Worm (Caenorhabditis elegans) whole organism, mixed stage, embryonic: Measurements from ENCODE around the gene gbb-1.

Source experiments
- bed-3 ChIP-seq: fragments of 200-800 bp; sonication (Bioruptor generic); optimal IDR thresholded peaks from 3 replicates; lab custom pipeline; 2018; ENCODE audit warnings: mild to moderate bottlenecking, missing genetic modification characterization, moderate library complexity, missing compliant biosample characterization
- blmp-1 ChIP-seq: fragments of 150-350 bp; optimal IDR thresholded peaks from 2 replicates; lab custom pipeline; 2014; ENCODE audit warnings: missing biosample characterization, missing genetic modification characterization
- ceh-43 ChIP-seq: fragments of 200-800 bp; sonication (Bioruptor generic); optimal IDR thresholded peaks from 2 replicates; lab custom pipeline; 2018; ENCODE audit warnings: mild to moderate bottlenecking, missing genetic modification characterization, moderate library complexity, missing compliant biosample characterization
- ceh-83 ChIP-seq: fragments of 200-800 bp; sonication (Bioruptor generic); optimal IDR thresholded peaks from 2 replicates; lab custom pipeline; 2018; ENCODE audit warnings: mild to moderate bottlenecking, missing genetic modification characterization, missing compliant biosample characterization
- ces-1 ChIP-seq: fragments of 150-350 bp; optimal IDR thresholded peaks from 2 replicates; lab custom pipeline; 2014; ENCODE audit warnings: missing biosample characterization, missing genetic modification reagents, missing genetic modification characterization
- cnd-1 ChIP-seq: fragments of 200-800 bp; sonication (Bioruptor generic); optimal IDR thresholded peaks from 2 replicates; lab custom pipeline; 2018; ENCODE audit warnings: mild to moderate bottlenecking, missing genetic modification characterization, missing compliant biosample characterization
- drap-1 ChIP-seq: fragments of 200-800 bp; sonication (Bioruptor generic); optimal IDR thresholded peaks from 3 replicates; lab custom pipeline; 2018; ENCODE audit warnings: mild to moderate bottlenecking, missing genetic modification characterization, missing compliant biosample characterization
- elt-1 ChIP-seq: sonication (generic microtip); optimal IDR thresholded peaks from 2 replicates; lab custom pipeline; 2017; ENCODE audit warnings: missing genetic modification characterization, mild to moderate bottlenecking, missing compliant biosample characterization, antibody characterized with exemption, moderate library complexity, borderline replicate concordance; ENCODE audit not compliant: insufficient read depth
- elt-3 ChIP-seq: fragments of 150-350 bp; optimal IDR thresholded peaks from 2 replicates; lab custom pipeline; 2014; ENCODE audit warnings: missing biosample characterization, missing genetic modification characterization
- flh-1 ChIP-seq: fragments of 200-800 bp; sonication (Bioruptor generic); optimal IDR thresholded peaks from 2 replicates; lab custom pipeline; 2018; ENCODE audit warnings: mild to moderate bottlenecking, missing genetic modification characterization, moderate library complexity, missing compliant biosample characterization
- hlh-1 ChIP-seq: fragments of 150-350 bp; optimal IDR thresholded peaks from 2 replicates; lab custom pipeline; 2014; ENCODE audit warnings: missing biosample characterization, missing genetic modification reagents, missing genetic modification characterization
- lin-13 ChIP-seq: fragments of 150-350 bp; optimal IDR thresholded peaks from 2 replicates; lab custom pipeline; 2014; ENCODE audit warnings: missing biosample characterization, missing genetic modification characterization
- lin-32 ChIP-seq: fragments of 200-800 bp; sonication (Bioruptor generic); optimal IDR thresholded peaks from 2 replicates; lab custom pipeline; 2018; ENCODE audit warnings: mild to moderate bottlenecking, missing genetic modification characterization, missing compliant biosample characterization
- lsy-2 ChIP-seq: fragments of 150-350 bp; optimal IDR thresholded peaks from 2 replicates; lab custom pipeline; 2014; ENCODE audit warnings: missing biosample characterization, missing genetic modification characterization
- mab-5 ChIP-seq: fragments of 150-350 bp; optimal IDR thresholded peaks from 2 replicates; lab custom pipeline; 2014; ENCODE audit warnings: missing biosample characterization, missing genetic modification characterization
- mep-1 ChIP-seq: fragments of 150-350 bp; optimal IDR thresholded peaks from 2 replicates; lab custom pipeline; 2017; ENCODE audit warnings: missing biosample characterization, missing genetic modification reagents, missing genetic modification characterization, inconsistent platforms
- mls-2 ChIP-seq: sonication (generic microtip); optimal IDR thresholded peaks from 2 replicates; lab custom pipeline; 2016; ENCODE audit warnings: mild to moderate bottlenecking, missing genetic modification characterization, moderate library complexity, missing compliant biosample characterization
- nhr-12 ChIP-seq: fragments of 150-350 bp; optimal IDR thresholded peaks from 2 replicates; lab custom pipeline; 2014; ENCODE audit warnings: missing biosample characterization, missing genetic modification characterization
- nhr-2 ChIP-seq: fragments of 150-350 bp; optimal IDR thresholded peaks from 2 replicates; lab custom pipeline; 2014; ENCODE audit warnings: missing biosample characterization, missing genetic modification characterization
- nhr-76 ChIP-seq: sonication (generic microtip); optimal IDR thresholded peaks from 2 replicates; lab custom pipeline; 2017; ENCODE audit warnings: missing biosample characterization, missing genetic modification characterization
- pha-4 ChIP-seq: fragments of 150-350 bp; optimal IDR thresholded peaks from 2 replicates; lab custom pipeline; 2018; ENCODE audit warnings: missing biosample characterization, missing genetic modification reagents, missing genetic modification characterization
- sem-2 ChIP-seq: fragments of 200-800 bp; sonication (Bioruptor generic); optimal IDR thresholded peaks from 2 replicates; lab custom pipeline; 2018; ENCODE audit warnings: mild to moderate bottlenecking, missing genetic modification characterization, missing compliant biosample characterization
- snpc-4 ChIP-seq: fragments of 150-350 bp; optimal IDR thresholded peaks from 2 replicates; lab custom pipeline; 2014; ENCODE audit warnings: missing biosample characterization, missing genetic modification characterization
- sptf-1 ChIP-seq: sonication (generic microtip); optimal IDR thresholded peaks from 2 replicates; lab custom pipeline; 2017; ENCODE audit warnings: mild to moderate bottlenecking, missing genetic modification characterization, moderate library complexity, missing compliant biosample characterization
- unc-39 ChIP-seq: fragments of 150-350 bp; optimal IDR thresholded peaks from 2 replicates; lab custom pipeline; 2014; ENCODE audit warnings: missing biosample characterization, missing genetic modification characterization
- unc-62 ChIP-seq: fragments of 150-350 bp; optimal IDR thresholded peaks from 2 replicates; lab custom pipeline; 2014; ENCODE audit warnings: missing biosample characterization, missing genetic modification reagents, missing genetic modification characterization
- ztf-11 ChIP-seq: fragments of 150-350 bp; optimal IDR thresholded peaks from 2 replicates; lab custom pipeline; 2014; ENCODE audit warnings: missing biosample characterization, missing genetic modification characterization

gbb-1 gene

DNA sequence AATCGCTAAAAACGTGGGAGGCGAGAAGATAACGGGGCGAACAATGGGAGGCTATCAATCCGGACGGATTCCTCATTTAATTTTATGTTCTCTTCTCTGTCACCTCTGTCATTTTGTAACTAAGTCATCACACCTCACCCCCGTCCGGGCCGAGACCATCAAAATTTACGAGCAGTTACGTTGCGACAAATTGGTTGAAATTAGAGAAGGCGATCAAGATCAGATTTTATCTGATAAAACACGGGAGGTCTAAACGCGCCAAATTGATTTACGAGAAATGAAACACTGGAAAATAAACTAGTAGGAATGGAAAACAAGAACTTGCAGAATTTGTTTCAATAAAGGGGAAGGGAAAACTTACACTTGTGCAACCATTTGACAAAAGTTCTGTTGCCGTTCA, 29.6 kb upstream of the gbb-1 start:
- peak; percentile 51 for TF ChIP-seq elt-1 (tag; lab: Kevin White, UChicago)
- TF ChIP-seq nhr-76 (tag; lab: Kevin White, UChicago), result no peak
- peak; percentile 50 for TF ChIP-seq unc-62 (GFP tag; lab: Kevin White, UChicago)

DNA sequence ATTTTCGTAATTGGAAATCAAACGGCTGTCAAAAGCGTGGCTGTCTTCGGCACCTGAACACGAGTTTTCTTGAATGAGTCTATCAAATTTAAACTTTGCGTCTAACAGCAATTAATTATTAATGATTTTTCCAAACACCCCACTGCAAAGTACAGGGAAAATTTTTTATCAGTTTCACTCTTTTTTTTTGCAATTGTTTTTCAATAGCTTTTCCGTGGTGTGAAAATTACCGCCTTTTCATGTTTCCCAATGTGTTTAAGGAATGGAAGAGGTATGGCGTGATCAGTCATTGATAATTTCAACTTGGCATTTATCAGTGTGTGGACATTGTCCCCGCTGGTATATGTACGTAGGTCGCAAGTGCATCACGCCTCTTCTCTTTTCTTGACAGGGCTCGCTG, 25.9 kb upstream of the gbb-1 start:
- TF ChIP-seq snpc-4 (tag; lab: Kevin White, UChicago), result no peak
- no peak for TF ChIP-seq mab-5 (tag; lab: Kevin White, UChicago)
- no peak for TF ChIP-seq ztf-11 (tag; lab: Kevin White, UChicago)
- TF ChIP-seq lin-32 (GFP tag; lab: Kevin White, UChicago), result no peak
- no peak for TF ChIP-seq nhr-76 (tag; lab: Kevin White, UChicago)
- TF ChIP-seq lin-13 (tag; lab: Kevin White, UChicago), result no peak
- no peak for TF ChIP-seq unc-39
- no peak for TF ChIP-seq sem-2 (GFP tag; lab: Kevin White, UChicago)
- no peak for TF ChIP-seq elt-3 (tag; lab: Kevin White, UChicago)
- TF ChIP-seq unc-62 (GFP tag; lab: Kevin White, UChicago), result no peak
- no peak for TF ChIP-seq ceh-83
- no peak for TF ChIP-seq mep-1 (tag; lab: Kevin White, UChicago)

DNA sequence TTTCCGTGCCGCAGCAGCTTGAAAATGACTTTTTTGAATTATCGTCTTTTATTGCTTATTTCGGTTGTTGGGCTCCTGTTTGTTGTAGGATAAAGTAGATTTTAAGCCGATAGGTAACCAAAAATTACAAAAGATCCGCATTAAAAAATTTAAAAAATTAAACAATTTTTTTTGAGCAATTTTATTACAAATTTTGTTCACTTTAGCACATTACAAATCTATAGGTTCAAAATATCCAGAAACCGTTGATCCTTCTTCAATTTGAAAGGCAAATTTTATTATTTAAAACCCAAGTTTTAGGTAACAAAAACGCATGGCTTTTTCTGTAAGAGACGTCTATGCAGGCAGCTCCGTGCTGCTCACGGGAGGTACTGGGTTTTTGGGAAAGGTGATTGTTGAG, 24.7 kb upstream of the gbb-1 start, which contains the start of gene fard-1:
fard-1 (plus strand) TSS at position 301 of the 400 bp plus-strand sequence.
- TF ChIP-seq pha-4 (tag; lab: Kevin White, UChicago) (no peak), lin-13 (tag; lab: Kevin White, UChicago) (no peak), unc-39 (no peak), nhr-12 (tag; lab: Kevin White, UChicago) (no peak), drap-1 (GFP tag; lab: Kevin White, UChicago) (no peak), ceh-43 (GFP tag; lab: Kevin White, UChicago) (no peak), mls-2 (tag; lab: Kevin White, UChicago) (no peak), lsy-2 (tag; lab: Kevin White, UChicago) (no peak), elt-1 (tag; lab: Kevin White, UChicago) (no peak), blmp-1 (no peak), ceh-83 (no peak), unc-62 (GFP tag; lab: Kevin White, UChicago) (no peak), elt-3 (tag; lab: Kevin White, UChicago) (no peak), cnd-1 (tag; lab: Kevin White, UChicago) (no peak), lin-32 (GFP tag; lab: Kevin White, UChicago) (no peak), hlh-1 (tag; lab: Kevin White, UChicago) (no peak), nhr-2 (no peak), sptf-1 (tag; lab: Kevin White, UChicago) (no peak), mep-1 (tag; lab: Kevin White, UChicago) (no peak), nhr-76 (tag; lab: Kevin White, UChicago) (no peak)

DNA sequence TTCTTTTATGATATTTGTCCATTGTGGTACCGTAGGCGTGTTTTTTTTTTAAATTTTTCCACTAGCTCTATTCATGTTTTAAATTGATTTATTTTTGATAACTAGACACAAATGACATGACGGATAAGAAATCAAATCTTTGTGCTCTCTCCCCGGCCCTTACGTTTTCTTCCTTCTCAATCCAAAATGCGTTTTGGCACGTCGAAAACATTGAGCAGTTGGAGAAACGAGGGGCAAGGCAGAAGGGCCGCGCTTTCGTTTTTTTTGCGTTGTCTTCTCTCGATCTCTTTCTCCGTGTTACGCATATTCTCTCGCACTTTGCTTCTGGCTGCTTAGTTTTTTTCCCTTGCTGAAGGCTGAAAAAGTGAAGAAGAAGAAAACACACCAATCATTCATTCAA, 18.6 kb upstream of the gbb-1 start:
- TF ChIP-seq ces-1 (peak; percentile 51), snpc-4 (tag; lab: Kevin White, UChicago) (no peak), hlh-1 (tag; lab: Kevin White, UChicago) (peak; percentile 21), unc-62 (GFP tag; lab: Kevin White, UChicago) (peak; percentile 37)

DNA sequence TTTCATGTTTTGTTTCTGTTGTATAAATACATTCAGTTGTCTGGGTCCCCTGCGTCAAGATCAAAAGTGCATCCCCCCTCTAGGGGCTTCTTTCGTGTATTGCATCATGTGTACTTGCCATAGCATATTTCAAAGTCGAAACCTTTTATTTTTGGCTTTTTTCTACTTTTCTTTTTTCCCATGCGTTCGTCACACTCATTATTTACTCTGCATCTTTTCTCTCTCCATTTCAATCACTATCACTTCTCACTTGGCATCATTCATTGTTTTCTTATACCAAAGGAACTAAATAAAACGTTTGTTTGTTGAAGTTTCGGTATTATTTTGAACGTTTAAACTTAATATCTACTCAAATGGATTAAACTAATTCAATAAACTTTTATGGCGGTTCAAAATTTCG, 18.2 kb upstream of the gbb-1 start:
- TF ChIP-seq bed-3 (no peak), unc-39 (no peak), ceh-43 (GFP tag; lab: Kevin White, UChicago) (no peak), mls-2 (tag; lab: Kevin White, UChicago) (no peak), flh-1 (no peak), nhr-76 (tag; lab: Kevin White, UChicago) (no peak)
- TF ChIP-seq, all 35 proteins: peak for 0

DNA sequence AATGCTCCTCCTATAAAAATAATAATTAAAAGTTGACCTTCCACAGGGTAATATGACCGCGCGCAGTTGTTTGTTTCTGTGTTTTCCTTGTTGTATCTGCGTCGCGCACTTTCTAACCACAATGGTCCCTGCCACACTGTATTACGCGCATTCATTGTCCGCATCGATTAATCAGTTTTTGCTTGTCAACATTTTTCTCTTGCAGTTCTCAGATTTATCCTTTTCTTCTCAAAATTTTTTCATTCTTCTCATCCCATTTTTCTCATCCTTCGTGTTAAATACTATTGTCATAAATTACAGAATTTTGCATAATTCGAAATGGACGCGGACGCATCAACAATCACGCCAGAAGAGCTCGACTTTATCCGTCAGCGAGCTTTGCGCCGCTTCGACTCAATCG, 17.2 kb upstream of the gbb-1 start, which contains the start of gene pfk-1.1:
pfk-1.1 (plus strand) TSS at position 301 of the 400 bp plus-strand sequence.
- TF ChIP-seq nhr-12 (tag; lab: Kevin White, UChicago) (no peak), pha-4 (tag; lab: Kevin White, UChicago) (no peak), nhr-2 (peak; percentile 1), hlh-1 (tag; lab: Kevin White, UChicago) (peak; percentile 15), bed-3 (no peak), mep-1 (tag; lab: Kevin White, UChicago) (no peak), cnd-1 (tag; lab: Kevin White, UChicago) (no peak), snpc-4 (tag; lab: Kevin White, UChicago) (no peak)
